Worm (Caenorhabditis elegans) whole organism, L2 larva: ENCODE measurements around the gene srg-56.

ENCODE experiments used
- egl-27 ChIP-seq: sonication (generic microtip); optimal IDR thresholded peaks from 3 replicates; lab custom pipeline; 2017; ENCODE audit warnings: missing biosample characterization, missing genetic modification reagents, missing genetic modification characterization
- elt-3 ChIP-seq: sonication (generic microtip); optimal IDR thresholded peaks from 2 replicates; lab custom pipeline; 2017; ENCODE audit warnings: missing biosample characterization, missing genetic modification characterization
- fos-1 ChIP-seq: fragments of 150-350 bp; optimal IDR thresholded peaks from 2 replicates; lab custom pipeline; 2014; ENCODE audit warnings: missing biosample characterization, missing genetic modification characterization
- peb-1 ChIP-seq: fragments of 150-350 bp; optimal IDR thresholded peaks from 2 replicates; lab custom pipeline; 2014; ENCODE audit warnings: missing biosample characterization, missing genetic modification characterization

DNA sequence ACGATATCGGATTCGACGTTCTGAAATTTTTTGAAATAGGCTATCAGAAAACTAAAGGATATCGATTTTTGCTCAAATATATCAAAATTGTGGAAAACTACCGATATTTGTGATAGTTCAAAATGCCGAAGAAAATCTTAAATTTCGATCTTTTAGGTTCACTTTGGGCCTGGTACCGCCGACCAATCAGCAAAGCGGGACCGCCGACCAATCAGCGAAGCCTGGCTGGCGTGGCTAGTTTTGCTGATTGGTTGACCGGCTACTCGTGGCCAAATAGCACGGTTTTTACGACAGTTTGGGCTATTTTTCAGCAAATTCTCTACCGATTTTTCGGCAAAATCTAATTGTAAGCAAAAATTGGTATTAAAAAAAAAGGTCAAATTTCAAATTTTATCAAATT lies 27.9 kb downstream of the srg-56 start:
- no peak for TF ChIP-seq peb-1 (tag; lab: Kevin White, UChicago)
- TF ChIP-seq egl-27 (tag; lab: Kevin White, UChicago), result no peak
- no peak for TF ChIP-seq elt-3 (tag; lab: Kevin White, UChicago)
- TF ChIP-seq fos-1, result no peak
